Worm (Caenorhabditis elegans) whole organism, young adult: ENCODE measurements around the gene Y15E3A.3.
A peak's percentile ranks its signal among the peaks of the same experiment; 100 is the strongest.

ENCODE experiments used
- cebp-2 ChIP-seq: fragments of 200-800 bp; sonication (Bioruptor generic); IDR thresholded peaks from 2 replicates; pipeline ENCODE4 v1.3.6; 2022; ENCODE audit warnings: missing genetic modification characterization, missing compliant biosample characterization
- nfya-1 ChIP-seq: sonication (generic microtip); optimal IDR thresholded peaks from 2 replicates; lab custom pipeline; 2017; ENCODE audit warnings: antibody characterized with exemption, missing compliant biosample characterization, missing genetic modification characterization, borderline replicate concordance; ENCODE audit not compliant: insufficient read depth
- sea-2 ChIP-seq: fragments of 200-800 bp; sonication (Bioruptor generic); IDR thresholded peaks from 2 replicates; pipeline ENCODE4 v1.3.6; 2022; ENCODE audit warnings: missing genetic modification characterization, missing compliant biosample characterization
- ztf-26 ChIP-seq: sonication (generic microtip); optimal IDR thresholded peaks from 2 replicates; lab custom pipeline; 2017; ENCODE audit warnings: missing genetic modification characterization, missing compliant biosample characterization

DNA sequence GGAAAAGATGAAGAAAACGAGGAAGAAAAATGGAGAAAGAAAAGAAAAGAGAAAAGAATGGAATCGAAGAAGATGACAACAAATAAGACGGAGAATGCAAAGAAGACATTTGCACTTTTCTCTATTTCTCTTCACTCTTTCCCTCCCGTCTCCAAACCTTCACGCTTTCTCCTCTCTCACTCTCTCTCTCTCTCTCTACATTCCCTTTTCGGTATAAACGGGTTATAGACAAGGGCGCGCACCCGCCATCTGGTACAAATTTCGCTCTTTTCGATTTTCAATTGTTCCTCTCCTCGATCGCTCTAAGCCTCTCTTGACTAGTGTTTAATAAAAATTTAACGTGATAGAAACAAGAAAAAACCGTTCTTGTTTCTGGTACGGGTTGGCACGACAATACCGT is 48.8 kb downstream of the Y15E3A.3 start:
- no peak for TF ChIP-seq cebp-2 (GFP tag; lab: Robert Waterston, UW)
- TF ChIP-seq nfya-1: no peak
- peak; percentile 46 for TF ChIP-seq ztf-26 (tag; lab: Kevin White, UChicago)
- no peak for TF ChIP-seq sea-2 (GFP tag; lab: Robert Waterston, UW)
